Worm (Caenorhabditis elegans) whole organism, L3 larva: ENCODE measurements around the gene ins-17.

Experiments used
- R02D3.7 ChIP-seq: fragments of 150-350 bp; optimal IDR thresholded peaks from 2 replicates; lab custom pipeline; 2014; ENCODE audit warnings: missing biosample characterization, missing genetic modification characterization
- ZK546.5 ChIP-seq: sonication (generic microtip); optimal IDR thresholded peaks from 2 replicates; lab custom pipeline; 2017; ENCODE audit warnings: missing biosample characterization, missing genetic modification characterization
- aly-2 ChIP-seq: fragments of 150-350 bp; optimal IDR thresholded peaks from 2 replicates; lab custom pipeline; 2014; ENCODE audit warnings: missing biosample characterization, missing genetic modification characterization
- ceh-28 ChIP-seq: fragments of 150-350 bp; optimal IDR thresholded peaks from 2 replicates; lab custom pipeline; 2014; ENCODE audit warnings: missing biosample characterization, missing genetic modification reagents, missing genetic modification characterization
- ceh-82 ChIP-seq: fragments of 150-350 bp; optimal IDR thresholded peaks from 2 replicates; lab custom pipeline; 2014; ENCODE audit warnings: missing biosample characterization, missing genetic modification characterization
- egl-27 ChIP-seq: sonication (generic microtip); optimal IDR thresholded peaks from 4 replicates; lab custom pipeline; 2017; ENCODE audit warnings: missing biosample characterization, missing genetic modification reagents, missing genetic modification characterization
- egl-5 ChIP-seq: fragments of 150-350 bp; optimal IDR thresholded peaks from 2 replicates; lab custom pipeline; 2017; ENCODE audit warnings: missing biosample characterization, missing genetic modification reagents, missing genetic modification characterization, inconsistent platforms
- elt-1 ChIP-seq: fragments of 150-350 bp; optimal IDR thresholded peaks from 2 replicates; lab custom pipeline; 2014; ENCODE audit warnings: missing biosample characterization, missing genetic modification characterization
- elt-2 ChIP-seq: sonication (generic microtip); optimal IDR thresholded peaks from 2 replicates; lab custom pipeline; 2016; ENCODE audit warnings: missing genetic modification reagents, mild to moderate bottlenecking, missing genetic modification characterization, missing compliant biosample characterization
- fos-1 ChIP-seq: fragments of 150-350 bp; optimal IDR thresholded peaks from 2 replicates; lab custom pipeline; 2014; ENCODE audit warnings: missing biosample characterization, missing genetic modification characterization
- jun-1 ChIP-seq: fragments of 150-350 bp; optimal IDR thresholded peaks from 2 replicates; lab custom pipeline; 2014; ENCODE audit warnings: missing biosample characterization, missing genetic modification reagents, missing genetic modification characterization
- lsy-12 ChIP-seq: sonication (generic microtip); optimal IDR thresholded peaks from 2 replicates; lab custom pipeline; 2016; ENCODE audit warnings: mild to moderate bottlenecking, missing genetic modification characterization, missing compliant biosample characterization
- mml-1 ChIP-seq: fragments of 150-350 bp; sonication (generic microtip); optimal IDR thresholded peaks from 3 replicates; lab custom pipeline; 2014; ENCODE audit warnings: missing biosample characterization, missing genetic modification characterization
- nfya-1 ChIP-seq: sonication (generic microtip); optimal IDR thresholded peaks from 2 replicates; lab custom pipeline; 2017; ENCODE audit warnings: missing genetic modification characterization, mild to moderate bottlenecking, missing compliant biosample characterization, antibody characterized with exemption, moderate library complexity; ENCODE audit not compliant: insufficient read depth
- nhr-25 ChIP-seq: sonication (generic microtip); optimal IDR thresholded peaks from 2 replicates; lab custom pipeline; 2017; ENCODE audit warnings: missing biosample characterization, missing genetic modification characterization
- nhr-67 ChIP-seq: fragments of 150-350 bp; optimal IDR thresholded peaks from 2 replicates; lab custom pipeline; 2014; ENCODE audit warnings: missing biosample characterization, missing genetic modification characterization
- pqm-1 ChIP-seq: fragments of 150-350 bp; optimal IDR thresholded peaks from 2 replicates; lab custom pipeline; 2017; ENCODE audit warnings: missing biosample characterization, missing genetic modification characterization, inconsistent platforms
- skn-1 ChIP-seq: fragments of 150-350 bp; optimal IDR thresholded peaks from 2 replicates; lab custom pipeline; 2014; ENCODE audit warnings: missing biosample characterization, missing genetic modification characterization
- snpc-4 ChIP-seq: fragments of 150-350 bp; optimal IDR thresholded peaks from 2 replicates; lab custom pipeline; 2014; ENCODE audit warnings: missing biosample characterization, missing genetic modification characterization
- tbx-2 ChIP-seq: sonication (generic microtip); optimal IDR thresholded peaks from 2 replicates; lab custom pipeline; 2016; ENCODE audit warnings: mild to moderate bottlenecking, missing genetic modification characterization, missing compliant biosample characterization
- unc-39 ChIP-seq: sonication (generic microtip); optimal IDR thresholded peaks from 4 replicates; lab custom pipeline; 2017; ENCODE audit warnings: missing biosample characterization, missing genetic modification characterization
- zag-1 ChIP-seq: fragments of 150-350 bp; optimal IDR thresholded peaks from 2 replicates; lab custom pipeline; 2014; ENCODE audit warnings: missing biosample characterization, missing genetic modification characterization
- ztf-11 ChIP-seq: fragments of 150-350 bp; optimal IDR thresholded peaks from 2 replicates; lab custom pipeline; 2014; ENCODE audit warnings: missing biosample characterization, missing genetic modification characterization

ins-17 gene

ce11 chrIII:4434294-4434781 lies 43.0 kb downstream of the ins-17 start, which contains the start of gene C28A5.1:
Gene C28A5.1, minus strand, starts transcription at chrIII:4434344.
- no peak for TF ChIP-seq tbx-2 (tag; lab: Kevin White, UChicago)
- no peak for TF ChIP-seq elt-2 (tag; lab: Kevin White, UChicago)
- no peak for TF ChIP-seq lsy-12
- TF ChIP-seq jun-1: no peak
- TF ChIP-seq mml-1 (tag; lab: Kevin White, UChicago): no peak
- TF ChIP-seq nfya-1 (tag; lab: Kevin White, UChicago): no peak
- TF ChIP-seq ceh-28: no peak
- no peak for TF ChIP-seq egl-5 (tag; lab: Kevin White, UChicago)
- no peak for TF ChIP-seq ZK546.5
- no peak for TF ChIP-seq skn-1
- TF ChIP-seq R02D3.7 (tag; lab: Kevin White, UChicago): no peak
- TF ChIP-seq nhr-25 (tag; lab: Kevin White, UChicago): no peak

ce11 chrIII:4429402-4429801 lies 48.0 kb downstream of the ins-17 start, which contains the start of gene C28A5.6:
Gene C28A5.6, minus strand, starts transcription at chrIII:4429502.
- TF ChIP-seq mml-1 (tag; lab: Kevin White, UChicago) (no peak), lsy-12 (no peak), aly-2 (tag; lab: Kevin White, UChicago) (no peak), elt-1 (tag; lab: Kevin White, UChicago) (no peak), ceh-82 (tag; lab: Kevin White, UChicago) (no peak), ztf-11 (no peak), unc-39 (tag; lab: Kevin White, UChicago) (no peak), nhr-67 (no peak), egl-27 (tag; lab: Kevin White, UChicago) (no peak)

ce11 chrIII:4428797-4429196 lies 48.6 kb downstream of the ins-17 start:
- no peak for TF ChIP-seq aly-2 (tag; lab: Kevin White, UChicago)
- peak; percentile 20 for TF ChIP-seq elt-2 (tag; lab: Kevin White, UChicago)
- no peak for TF ChIP-seq zag-1
- TF ChIP-seq fos-1 (tag; lab: Kevin White, UChicago): no peak
- TF ChIP-seq pqm-1: no peak
- TF ChIP-seq snpc-4 (tag; lab: Kevin White, UChicago): peak; percentile 23
- TF ChIP-seq egl-27 (tag; lab: Kevin White, UChicago): no peak
